Fruit fly (Drosophila melanogaster): ENCODE results near the gene CG10877.

DNA sequence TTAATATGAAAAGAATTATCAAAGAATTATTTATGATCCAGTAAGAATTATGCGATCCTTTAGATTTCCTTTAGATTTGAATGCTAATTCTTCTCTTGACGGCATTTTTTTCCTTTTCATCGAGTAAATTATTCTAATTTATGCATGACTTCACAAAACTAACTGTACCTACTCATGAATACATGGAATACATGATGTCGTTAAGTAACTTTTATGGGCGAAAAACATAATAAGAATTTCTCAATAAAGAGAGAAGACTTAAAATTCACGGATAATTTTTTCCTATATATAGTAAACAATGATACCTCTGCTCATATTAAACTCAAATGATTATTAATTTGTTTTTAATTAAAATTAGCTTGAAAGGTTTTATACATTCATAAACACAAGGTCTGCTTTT, 32.0 kb upstream of the CG10877 start:
- no peak for TF ChIP-seq psq (optimal IDR thresholded peaks at IDR 0.05)
- no peak for TF ChIP-seq Sin3A (optimal IDR thresholded peaks at IDR 0.05)
- no peak for TF ChIP-seq h (optimal IDR thresholded peaks at IDR 0.05)
- no peak for TF ChIP-seq Myc (optimal IDR thresholded peaks at IDR 0.05)

Data from Kc167 (cell line).